Fruit fly (Drosophila melanogaster) whole organism, embryonic: ENCODE measurements around the gene ninaD.
A peak's percentile ranks its signal among the peaks of the same experiment; 100 is the strongest.

Experiments
- CG10267 ChIP-seq: fragments of 200-800 bp; sonication (Bioruptor generic); optimal IDR thresholded peaks from 2 replicates; lab custom pipeline; 2018; ENCODE audit warnings: missing biosample characterization, mild to moderate bottlenecking, missing genetic modification characterization, moderate library complexity
- CG10321 ChIP-seq: fragments of 200-800 bp; sonication (Bioruptor generic); IDR thresholded peaks from 2 replicates; pipeline ENCODE4 v1.3.6; 2022; ENCODE audit warnings: missing biosample characterization, missing genetic modification characterization
- CG12219 ChIP-seq: fragments of 200-800 bp; sonication (Bioruptor generic); optimal IDR thresholded peaks from 3 replicates; lab custom pipeline; 2018; ENCODE audit warnings: missing biosample characterization, mild to moderate bottlenecking, missing genetic modification characterization
- CG12391 ChIP-seq: fragments of 200-800 bp; sonication (Bioruptor generic); optimal IDR thresholded peaks from 3 replicates; lab custom pipeline; 2018; ENCODE audit warnings: missing biosample characterization, mild to moderate bottlenecking, missing genetic modification characterization, moderate library complexity
- CG13123 ChIP-seq: fragments of 200-800 bp; sonication (Bioruptor generic); optimal IDR thresholded peaks from 2 replicates; lab custom pipeline; 2016; ENCODE audit warnings: missing biosample characterization, missing genetic modification characterization
- CG13775 ChIP-seq: fragments of 200-800 bp; sonication (Bioruptor generic); optimal IDR thresholded peaks from 3 replicates; lab custom pipeline; 2017; ENCODE audit warnings: missing biosample characterization, mild to moderate bottlenecking, missing genetic modification characterization
- CG1602 ChIP-seq: fragments of 200-800 bp; sonication (Bioruptor generic); optimal IDR thresholded peaks from 3 replicates; lab custom pipeline; 2016; ENCODE audit warnings: missing biosample characterization, missing genetic modification characterization
- CG16863 ChIP-seq: fragments of 200-800 bp; sonication (Bioruptor generic); optimal IDR thresholded peaks from 3 replicates; lab custom pipeline; 2016; ENCODE audit warnings: missing biosample characterization, missing genetic modification characterization
- CG17359 ChIP-seq: fragments of 200-800 bp; sonication (Bioruptor generic); optimal IDR thresholded peaks from 3 replicates; lab custom pipeline; 2018; ENCODE audit warnings: missing biosample characterization, mild to moderate bottlenecking, missing genetic modification characterization, moderate library complexity
- CG17361 ChIP-seq: fragments of 200-800 bp; sonication (Bioruptor generic); IDR thresholded peaks from 3 replicates; pipeline ENCODE4 v1.3.6; 2022; ENCODE audit warnings: missing biosample characterization, missing genetic modification characterization
- CG3838 ChIP-seq: fragments of 200-800 bp; sonication (Bioruptor generic); optimal IDR thresholded peaks from 3 replicates; lab custom pipeline; 2016; ENCODE audit warnings: missing biosample characterization, missing genetic modification characterization
- CG4617 ChIP-seq: fragments of 200-800 bp; sonication (Bioruptor generic); optimal IDR thresholded peaks from 3 replicates; lab custom pipeline; 2016; ENCODE audit warnings: missing biosample characterization, missing genetic modification characterization, borderline replicate concordance
- CG7271 ChIP-seq: fragments of 200-800 bp; sonication (Bioruptor generic); optimal IDR thresholded peaks from 2 replicates; lab custom pipeline; 2018; ENCODE audit warnings: missing biosample characterization, mild to moderate bottlenecking, missing genetic modification characterization, moderate library complexity
- CG7745 ChIP-seq: fragments of 200-800 bp; sonication (Bioruptor generic); optimal IDR thresholded peaks from 2 replicates; lab custom pipeline; 2018; ENCODE audit warnings: missing biosample characterization, mild to moderate bottlenecking, missing genetic modification characterization, moderate library complexity
- CG8281 ChIP-seq: fragments of 200-800 bp; sonication (Bioruptor generic); optimal IDR thresholded peaks from 2 replicates; lab custom pipeline; 2018; ENCODE audit warnings: missing biosample characterization, mild to moderate bottlenecking, missing genetic modification characterization, moderate library complexity
- CG8765 ChIP-seq: fragments of 200-800 bp; sonication (Bioruptor generic); IDR thresholded peaks from 2 replicates; pipeline ENCODE4 v1.3.6; 2022; ENCODE audit warnings: missing biosample characterization, missing genetic modification characterization
- CG9876 ChIP-seq: fragments of 200-800 bp; sonication (Bioruptor generic); optimal IDR thresholded peaks from 2 replicates; lab custom pipeline; 2016; ENCODE audit warnings: missing biosample characterization, missing genetic modification characterization
- Camta ChIP-seq: fragments of 200-800 bp; sonication (Bioruptor generic); optimal IDR thresholded peaks from 2 replicates; lab custom pipeline; 2016; ENCODE audit warnings: missing biosample characterization, missing genetic modification characterization
- D19A ChIP-seq: fragments of 200-800 bp; optimal IDR thresholded peaks from 3 replicates; lab custom pipeline; 2019; ENCODE audit warnings: missing biosample characterization, mild to moderate bottlenecking, missing genetic modification characterization, moderate library complexity
- Dbx ChIP-seq: fragments of 200-800 bp; sonication (Bioruptor generic); IDR thresholded peaks from 3 replicates; pipeline ENCODE4 v1.3.6; 2022; ENCODE audit warnings: missing biosample characterization, missing genetic modification characterization
- Dip2 ChIP-seq: fragments of 200-800 bp; sonication (Bioruptor generic); IDR thresholded peaks from 2 replicates; pipeline ENCODE4 v1.3.6; 2022; ENCODE audit warnings: missing biosample characterization, missing genetic modification characterization
- Doc3 ChIP-seq: fragments of 200-800 bp; sonication (Bioruptor generic); IDR thresholded peaks from 3 replicates; pipeline ENCODE4 v1.3.6; 2022; ENCODE audit warnings: missing biosample characterization, missing genetic modification characterization; ENCODE audit not compliant: partially characterized antibody
- HLH3B ChIP-seq: fragments of 200-800 bp; sonication (Bioruptor generic); IDR thresholded peaks from 2 replicates; pipeline ENCODE4 v1.3.6; 2022; ENCODE audit warnings: missing biosample characterization, missing genetic modification characterization
- Hand ChIP-seq: fragments of 200-800 bp; sonication (Bioruptor generic); optimal IDR thresholded peaks from 2 replicates; lab custom pipeline; 2017; ENCODE audit warnings: mild to moderate bottlenecking, missing biosample characterization, missing genetic modification reagents, missing genetic modification characterization
- HmgD ChIP-seq: fragments of 200-800 bp; sonication (Bioruptor generic); optimal IDR thresholded peaks from 3 replicates; lab custom pipeline; 2016; ENCODE audit warnings: missing biosample characterization, missing genetic modification characterization
- Hmr ChIP-seq: fragments of 200-800 bp; sonication (Bioruptor generic); optimal IDR thresholded peaks from 3 replicates; lab custom pipeline; 2017; ENCODE audit warnings: mild to moderate bottlenecking, missing biosample characterization, missing genetic modification reagents, missing genetic modification characterization
- MBD-R2 ChIP-seq: fragments of 200-800 bp; sonication (Bioruptor generic); IDR thresholded peaks from 2 replicates; pipeline ENCODE4 v1.3.6; 2022; ENCODE audit warnings: missing biosample characterization, missing genetic modification characterization
- Mrtf ChIP-seq: fragments of 200-800 bp; sonication (Bioruptor generic); IDR thresholded peaks from 3 replicates; pipeline ENCODE4 v1.3.6; 2022; ENCODE audit warnings: missing biosample characterization, missing genetic modification characterization
- NK7.1 ChIP-seq: fragments of 200-800 bp; sonication (Bioruptor generic); optimal IDR thresholded peaks from 3 replicates; lab custom pipeline; 2016; ENCODE audit warnings: missing biosample characterization, missing genetic modification characterization
- Side ChIP-seq: fragments of 200-800 bp; sonication (Bioruptor generic); optimal IDR thresholded peaks from 2 replicates; lab custom pipeline; 2016; ENCODE audit warnings: missing biosample characterization, missing genetic modification characterization
- Sry-δ ChIP-seq: fragments of 200-800 bp; sonication (Bioruptor generic); optimal IDR thresholded peaks from 2 replicates; lab custom pipeline; 2016; ENCODE audit warnings: missing biosample characterization, missing genetic modification characterization
- Ssrp ChIP-seq: fragments of 200-800 bp; sonication (Bioruptor generic); optimal IDR thresholded peaks from 2 replicates; lab custom pipeline; 2018; ENCODE audit warnings: missing biosample characterization, mild to moderate bottlenecking, missing genetic modification characterization, moderate library complexity
- ab ChIP-seq: fragments of 200-800 bp; sonication (Bioruptor generic); optimal IDR thresholded peaks from 2 replicates; lab custom pipeline; 2016; ENCODE audit warnings: missing biosample characterization, missing genetic modification characterization
- aop ChIP-seq: fragments of 200-800 bp; sonication (Bioruptor generic); IDR thresholded peaks from 2 replicates; pipeline ENCODE4 v1.3.6; 2022; ENCODE audit warnings: missing biosample characterization, missing genetic modification characterization
- bbx ChIP-seq: fragments of 200-800 bp; sonication (Bioruptor generic); IDR thresholded peaks from 2 replicates; pipeline ENCODE4 v1.3.6; 2022; ENCODE audit warnings: missing biosample characterization, missing genetic modification characterization; ENCODE audit not compliant: partially characterized antibody
- bcd ChIP-seq: fragments of 200-800 bp; sonication (Bioruptor generic); optimal IDR thresholded peaks from 2 replicates; lab custom pipeline; 2017; ENCODE audit warnings: missing biosample characterization, mild to moderate bottlenecking, missing genetic modification characterization
- caup ChIP-seq: fragments of 200-800 bp; sonication (Bioruptor generic); optimal IDR thresholded peaks from 3 replicates; lab custom pipeline; 2017; ENCODE audit warnings: missing biosample characterization, mild to moderate bottlenecking, missing genetic modification characterization, moderate library complexity; ENCODE audit not compliant: severe bottlenecking
- ewg ChIP-seq: fragments of 200-800 bp; sonication (Bioruptor generic); optimal IDR thresholded peaks from 3 replicates; lab custom pipeline; 2017; ENCODE audit warnings: mild to moderate bottlenecking, missing biosample characterization, missing genetic modification reagents, missing genetic modification characterization
- fd3F ChIP-seq: fragments of 200-800 bp; sonication (Bioruptor generic); optimal IDR thresholded peaks from 2 replicates; lab custom pipeline; 2018; ENCODE audit warnings: missing biosample characterization, mild to moderate bottlenecking, missing genetic modification characterization, moderate library complexity
- lbe ChIP-seq: fragments of 200-800 bp; sonication (Bioruptor generic); optimal IDR thresholded peaks from 2 replicates; lab custom pipeline; 2016; ENCODE audit warnings: missing biosample characterization, mild to moderate bottlenecking, missing genetic modification characterization
- lola ChIP-seq, 3 experiments: fragments of >200 bp in 2 of 3; fragments of 200-800 bp in 1 of 3; sonication (Bioruptor generic) in 1 of 3; optimal IDR thresholded peaks; 2 replicates each; lab custom pipeline; 2017 to 2019; ENCODE audit warnings: missing biosample characterization in 3 of 3, missing genetic modification characterization in 3 of 3, mild to moderate bottlenecking in 1 of 3, moderate library complexity in 1 of 3
- pb ChIP-seq: fragments of 200-800 bp; sonication (Bioruptor generic); optimal IDR thresholded peaks from 3 replicates; lab custom pipeline; 2016; ENCODE audit warnings: missing biosample characterization, missing genetic modification characterization
- rib ChIP-seq: fragments of 200-800 bp; sonication (Bioruptor generic); IDR thresholded peaks from 2 replicates; pipeline ENCODE4 v1.3.6; 2022; ENCODE audit warnings: missing biosample characterization, missing genetic modification characterization
- salm ChIP-seq: fragments of 200-800 bp; sonication (Bioruptor generic); optimal IDR thresholded peaks from 2 replicates; lab custom pipeline; 2018; ENCODE audit warnings: missing biosample characterization, mild to moderate bottlenecking, missing genetic modification characterization
- sob ChIP-seq: fragments of 200-800 bp; sonication (Bioruptor generic); IDR thresholded peaks from 2 replicates; pipeline ENCODE4 v1.3.6; 2022; ENCODE audit warnings: missing biosample characterization, missing genetic modification characterization
- tap ChIP-seq: fragments of 200-800 bp; optimal IDR thresholded peaks from 3 replicates; lab custom pipeline; 2019; ENCODE audit warnings: missing biosample characterization, mild to moderate bottlenecking, missing genetic modification characterization, moderate library complexity
- wek ChIP-seq: fragments of 200-800 bp; sonication (Bioruptor generic); optimal IDR thresholded peaks from 3 replicates; lab custom pipeline; 2018; ENCODE audit warnings: missing biosample characterization, mild to moderate bottlenecking, missing genetic modification characterization, moderate library complexity
- zf30C ChIP-seq: fragments of 200-800 bp; sonication (Bioruptor generic); optimal IDR thresholded peaks from 3 replicates; lab custom pipeline; 2018; ENCODE audit warnings: missing biosample characterization, mild to moderate bottlenecking, missing genetic modification characterization

Gene ninaD

DNA sequence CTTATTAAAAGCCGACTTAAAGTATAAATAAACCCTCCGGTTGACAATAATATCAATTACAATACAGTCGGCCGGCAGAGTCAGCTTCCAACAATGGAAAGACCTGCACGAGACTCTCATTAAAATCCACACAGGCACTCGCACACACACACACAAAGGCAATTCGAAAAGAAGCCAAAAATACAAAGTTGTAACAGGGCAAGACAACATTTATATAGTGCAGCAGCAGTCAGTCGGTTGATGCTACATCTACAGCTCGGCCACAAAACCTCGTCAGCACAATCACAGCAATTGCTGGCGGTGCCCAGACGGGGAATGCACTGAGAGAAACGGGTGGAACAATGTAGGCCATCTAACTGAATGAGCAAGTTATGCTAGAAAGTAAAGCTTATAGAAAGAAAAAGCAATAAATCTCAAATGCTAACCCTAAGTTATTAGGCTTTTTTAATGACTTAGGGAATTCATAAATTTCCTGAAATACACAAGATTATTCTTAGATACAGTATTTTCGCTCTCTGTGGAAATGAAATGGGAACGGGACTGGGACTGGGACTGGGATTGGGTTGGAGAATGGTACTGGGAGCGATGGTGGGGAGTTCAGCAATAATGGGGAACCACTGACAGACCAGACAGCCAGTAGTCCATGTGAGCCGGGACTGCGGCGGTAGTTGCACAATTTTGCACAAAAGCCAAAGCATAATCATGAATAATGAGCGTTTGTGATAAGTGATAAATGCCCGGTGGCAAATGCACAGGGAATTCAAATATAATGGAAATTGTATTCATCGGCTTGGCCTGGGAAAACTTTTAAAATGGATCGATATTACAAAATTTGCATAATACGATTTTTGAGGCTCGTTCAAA, 40.2 kb downstream of the ninaD start (continued):
- TF ChIP-seq CG7271 (tag; lab: Kevin White, UChicago): no peak
- peak; percentile 12 for TF ChIP-seq CG12219
- TF ChIP-seq Dip2 (GFP tag; lab: Robert Waterston, UW): no peak
- TF ChIP-seq pb (GFP tag; lab: Kevin White, UChicago): peak; percentile 29
- TF ChIP-seq lbe (GFP tag; lab: Kevin White, UChicago): peak; percentile 78
- TF ChIP-seq CG4617: no peak
- peak; percentile 61 for TF ChIP-seq CG16863 (GFP tag; lab: Kevin White, UChicago)
- peak; percentile 29 for TF ChIP-seq CG10267 (tag; lab: Kevin White, UChicago)
- peak; percentile 7 for TF ChIP-seq ewg
- TF ChIP-seq NK7.1: no peak
- TF ChIP-seq lola (GFP tag; optimal IDR thresholded peaks at IDR 0.05; lab: Kevin White, UChicago): no peak
- TF ChIP-seq CG3838 (GFP tag; lab: Kevin White, UChicago): no peak
- no peak for TF ChIP-seq CG8281
- peak; percentile 15 for TF ChIP-seq Sry-δ
- TF ChIP-seq bcd (GFP tag; lab: Kevin White, UChicago): peak; percentile 45
- 0 out of 2 replicates have a peak, but pooled peaks have one; percentile 24 for TF ChIP-seq CG8765 (GFP tag; lab: Robert Waterston, UW)
- TF ChIP-seq CG9876: no peak
- no peak for TF ChIP-seq rib
- no peak for TF ChIP-seq bbx
- TF ChIP-seq Dbx (GFP tag; lab: Robert Waterston, UW): 0 out of 3 replicates have a peak, but pooled peaks have one; percentile 10
- no peak for TF ChIP-seq Ssrp (tag; lab: Kevin White, UChicago)
- TF ChIP-seq ab: no peak
- no peak for TF ChIP-seq CG12391 (tag; lab: Kevin White, UChicago)
- no peak for TF ChIP-seq Hand (GFP tag; lab: Kevin White, UChicago)
- TF ChIP-seq HmgD (GFP tag; lab: Kevin White, UChicago): no peak
- peak; percentile 26 for TF ChIP-seq CG1602 (GFP tag; lab: Kevin White, UChicago)
- TF ChIP-seq sob: 0 out of 2 replicates have a peak, but pooled peaks have one; percentile 37
- peak; percentile 14 for TF ChIP-seq tap (tag; lab: Kevin White, UChicago)
- no peak for TF ChIP-seq CG13775 (GFP tag; lab: Kevin White, UChicago)
- TF ChIP-seq CG7745: no peak
- no peak for TF ChIP-seq CG13123 (GFP tag; lab: Kevin White, UChicago)
- TF ChIP-seq D19A (tag; lab: Kevin White, UChicago): no peak
- TF ChIP-seq Doc3 (GFP tag; lab: Robert Waterston, UW): no peak
- TF ChIP-seq zf30C: no peak
- TF ChIP-seq Mrtf (GFP tag; lab: Robert Waterston, UW): 0 out of 3 replicates have a peak, but pooled peaks have one; percentile 28
- TF ChIP-seq CG17361: no peak
- TF ChIP-seq fd3F (GFP tag; lab: Kevin White, UChicago): no peak
- peak; percentile 50; the same call in 1 of the 2 replicates for TF ChIP-seq HLH3B (GFP tag; lab: Robert Waterston, UW)
- peak; percentile 22 for TF ChIP-seq caup
- TF ChIP-seq Camta: peak; percentile 28
- no peak for TF ChIP-seq MBD-R2 (GFP tag; lab: Robert Waterston, UW)
- TF ChIP-seq Side: peak; percentile 29
- TF ChIP-seq CG17359 (tag; lab: Kevin White, UChicago): no peak
- TF ChIP-seq Hmr: peak; percentile 43
- no peak for TF ChIP-seq salm (tag; lab: Kevin White, UChicago)
- no peak for TF ChIP-seq aop
- TF ChIP-seq CG10321: peak; percentile 23; the same call in 1 of the 2 replicates
- TF ChIP-seq wek (GFP tag; lab: Kevin White, UChicago): no peak
